Worm (Caenorhabditis elegans): Measurements from ENCODE around the gene lhpp-1.

DNA sequence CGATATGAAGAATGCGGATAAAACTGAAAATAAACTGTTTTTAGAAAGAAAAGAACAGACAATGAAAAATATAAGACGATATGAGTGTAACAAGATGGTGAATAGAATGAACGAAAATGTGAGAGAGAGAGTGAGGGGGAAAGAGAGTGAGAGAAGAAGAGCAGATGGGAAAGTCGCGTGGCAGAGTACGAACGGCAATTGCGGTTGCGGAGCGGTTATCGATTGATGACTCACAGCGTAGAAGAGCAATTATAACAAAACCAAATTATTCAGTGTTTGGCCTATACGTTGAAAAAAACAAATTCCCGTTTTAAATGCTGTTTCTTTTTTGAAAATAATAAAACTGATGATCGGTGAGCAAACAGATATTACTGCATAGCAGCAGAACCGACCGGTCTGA is 46.2 kb downstream of the lhpp-1 start, which contains the start of gene pqn-53:
- TF ChIP-seq ztf-23 (GFP tag; IDR thresholded peaks at IDR 0.05) = no peak
- TF ChIP-seq flt-1 (GFP tag; IDR thresholded peaks at IDR 0.05) = 0 out of 2 replicates have a peak, but pooled peaks have one; percentile 46
- no peak for TF ChIP-seq med-1 (GFP tag; optimal IDR thresholded peaks at IDR 0.05; ENCODE audit: insufficient read depth)
- no peak for TF ChIP-seq ztf-29 (GFP tag; IDR thresholded peaks at IDR 0.05)
- TF ChIP-seq T22C8.4 (GFP tag; IDR thresholded peaks at IDR 0.05) = peak; percentile 48; the same call in 1 of the 2 replicates
- no peak for TF ChIP-seq tab-1 (GFP tag; IDR thresholded peaks at IDR 0.05)
- TF ChIP-seq ref-1 (GFP tag; conservative IDR thresholded peaks at IDR 0.05) = no peak
- no peak for TF ChIP-seq cog-1 (tag; optimal IDR thresholded peaks at IDR 0.05)
- no peak for TF ChIP-seq klf-2 (GFP tag; conservative IDR thresholded peaks at IDR 0.05)

Measured in whole organism, midembryonic.